Worm (Caenorhabditis elegans): ENCODE measurements around the gene T24D8.6.

The T24D8.6 gene

DNA sequence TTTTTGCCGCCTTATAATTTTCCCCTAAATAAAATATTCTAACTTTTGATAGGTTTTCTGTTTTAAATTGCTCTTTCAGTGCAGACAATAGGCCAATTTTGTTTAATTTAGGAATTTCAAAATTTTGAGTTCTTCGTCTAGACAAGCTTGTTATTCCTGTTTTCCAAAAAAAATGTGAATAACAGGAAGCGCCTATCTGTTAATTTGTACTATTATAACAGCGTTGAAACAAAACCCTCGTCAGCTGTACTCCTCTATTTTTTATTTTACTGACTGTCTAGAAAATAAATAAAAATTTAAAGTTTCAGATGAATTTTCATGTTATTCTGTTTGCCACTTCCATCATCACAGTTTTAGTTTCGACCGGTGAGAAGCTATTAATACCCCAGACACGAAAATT is 15.5 kb upstream of the T24D8.6 start, which contains the start of gene F47G3.4:
Gene F47G3.4 (plus strand): TSS at position 301 of the 400 bp plus-strand sequence.
- TF ChIP-seq tab-1 (GFP tag; IDR thresholded peaks at IDR 0.05) (no peak), T22C8.4 (GFP tag; IDR thresholded peaks at IDR 0.05) (no peak), ref-1 (GFP tag; conservative IDR thresholded peaks at IDR 0.05) (no peak)

DNA sequence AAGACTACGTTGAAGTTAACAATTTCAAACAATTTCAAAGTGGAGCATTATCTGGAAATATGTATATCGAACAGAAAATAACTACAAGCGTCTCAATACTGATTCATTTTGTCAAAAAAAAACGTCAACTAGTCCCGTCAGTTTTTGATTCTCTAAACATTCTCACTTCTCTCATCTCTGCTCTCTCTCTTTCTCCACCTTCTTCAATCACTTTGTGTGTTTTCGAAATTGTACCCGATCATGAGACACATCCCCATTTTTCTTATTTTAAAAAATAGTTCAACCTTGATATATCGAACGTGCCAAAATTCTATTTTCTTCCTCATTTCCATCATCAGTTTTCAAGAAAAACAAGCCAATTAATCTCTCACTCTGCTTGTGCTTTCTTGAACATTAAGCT is 15.0 kb upstream of the T24D8.6 start:
- TF ChIP-seq ztf-29 (GFP tag; IDR thresholded peaks at IDR 0.05) = no peak
- no peak for TF ChIP-seq flt-1 (GFP tag; IDR thresholded peaks at IDR 0.05)
- TF ChIP-seq tab-1 (GFP tag; IDR thresholded peaks at IDR 0.05) = no peak
- no peak for TF ChIP-seq T22C8.4 (GFP tag; IDR thresholded peaks at IDR 0.05)
- no peak for TF ChIP-seq ref-1 (GFP tag; conservative IDR thresholded peaks at IDR 0.05)
- TF ChIP-seq klf-2 (GFP tag; conservative IDR thresholded peaks at IDR 0.05) = no peak
- no peak for TF ChIP-seq ztf-23 (GFP tag; IDR thresholded peaks at IDR 0.05)
- TF ChIP-seq cog-1 (tag; optimal IDR thresholded peaks at IDR 0.05) = no peak
- TF ChIP-seq med-1 (GFP tag; optimal IDR thresholded peaks at IDR 0.05; ENCODE audit: insufficient read depth) = no peak

DNA sequence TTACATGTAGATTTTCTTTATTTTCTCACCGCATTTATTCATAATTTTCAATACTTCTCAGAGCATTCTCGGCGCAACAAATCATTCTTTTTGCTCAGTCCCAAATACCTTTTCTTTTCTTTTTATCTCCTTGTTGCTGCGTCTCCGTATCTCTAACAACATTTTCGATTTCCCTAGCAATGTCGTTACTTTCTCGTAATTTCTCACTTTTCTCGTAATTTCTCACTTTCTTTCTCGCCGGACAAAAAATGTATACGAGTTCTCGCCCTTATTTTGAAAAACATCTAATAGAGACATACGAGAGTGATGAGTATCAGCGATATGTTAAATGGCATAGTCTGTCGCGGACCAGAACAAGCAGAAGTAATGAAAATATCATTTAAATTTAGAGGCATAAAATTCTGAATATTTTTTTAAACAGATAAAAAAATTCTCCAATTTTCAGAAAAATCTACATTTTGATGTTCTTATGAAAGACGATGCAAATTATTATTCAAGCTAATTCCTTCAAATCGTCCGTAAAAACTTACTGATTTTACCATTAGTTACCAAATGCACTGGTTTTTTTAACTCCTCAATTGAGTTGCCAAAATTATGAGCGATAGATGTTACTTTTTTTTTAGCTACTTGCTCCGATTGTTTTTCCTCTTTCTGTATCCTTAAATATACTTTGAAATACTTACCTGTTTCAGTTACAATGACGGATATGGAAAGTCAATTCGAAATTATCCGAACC is 9.7 kb upstream of the T24D8.6 start, which contains the start of gene F47G3.3:
Gene F47G3.3 (plus strand): TSS at position 686 of the 736 bp plus-strand sequence.
- no peak for TF ChIP-seq cog-1 (tag; optimal IDR thresholded peaks at IDR 0.05)
- no peak for TF ChIP-seq klf-2 (GFP tag; conservative IDR thresholded peaks at IDR 0.05)
- TF ChIP-seq ztf-29 (GFP tag; IDR thresholded peaks at IDR 0.05) = no peak
- TF ChIP-seq T22C8.4 (GFP tag; IDR thresholded peaks at IDR 0.05) = no peak
- no peak for TF ChIP-seq ztf-23 (GFP tag; IDR thresholded peaks at IDR 0.05)
- no peak for TF ChIP-seq flt-1 (GFP tag; IDR thresholded peaks at IDR 0.05)
- TF ChIP-seq med-1 (GFP tag; optimal IDR thresholded peaks at IDR 0.05; ENCODE audit: insufficient read depth) = no peak
- TF ChIP-seq ref-1 (GFP tag; conservative IDR thresholded peaks at IDR 0.05) = no peak
- no peak for TF ChIP-seq tab-1 (GFP tag; IDR thresholded peaks at IDR 0.05)

DNA sequence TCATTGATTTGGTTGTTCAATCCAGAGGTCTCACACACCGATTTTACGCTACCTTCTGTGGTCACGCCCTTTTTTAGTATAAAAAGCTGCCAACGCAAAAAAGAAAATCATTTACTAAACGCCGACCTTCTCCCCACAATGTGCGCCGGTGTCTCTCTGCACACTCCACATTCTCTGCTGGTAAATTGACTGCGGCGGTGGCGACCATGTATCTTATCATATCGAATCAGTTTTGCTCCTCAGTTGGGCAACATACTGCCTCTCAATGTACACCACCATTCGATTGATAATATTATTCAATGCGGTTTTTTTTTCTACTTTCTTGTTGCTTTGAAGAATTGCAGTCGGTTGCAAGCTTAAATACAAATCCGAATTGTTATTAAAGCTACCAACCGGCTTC is 6.3 kb upstream of the T24D8.6 start:
- no peak for TF ChIP-seq T22C8.4 (GFP tag; IDR thresholded peaks at IDR 0.05)
- no peak for TF ChIP-seq flt-1 (GFP tag; IDR thresholded peaks at IDR 0.05)
- TF ChIP-seq ztf-23 (GFP tag; IDR thresholded peaks at IDR 0.05) = no peak
- TF ChIP-seq tab-1 (GFP tag; IDR thresholded peaks at IDR 0.05) = no peak
- no peak for TF ChIP-seq med-1 (GFP tag; optimal IDR thresholded peaks at IDR 0.05; ENCODE audit: insufficient read depth)
- TF ChIP-seq ztf-29 (GFP tag; IDR thresholded peaks at IDR 0.05) = no peak
- no peak for TF ChIP-seq klf-2 (GFP tag; conservative IDR thresholded peaks at IDR 0.05)
- TF ChIP-seq ref-1 (GFP tag; conservative IDR thresholded peaks at IDR 0.05) = no peak
- TF ChIP-seq cog-1 (tag; optimal IDR thresholded peaks at IDR 0.05) = no peak

DNA sequence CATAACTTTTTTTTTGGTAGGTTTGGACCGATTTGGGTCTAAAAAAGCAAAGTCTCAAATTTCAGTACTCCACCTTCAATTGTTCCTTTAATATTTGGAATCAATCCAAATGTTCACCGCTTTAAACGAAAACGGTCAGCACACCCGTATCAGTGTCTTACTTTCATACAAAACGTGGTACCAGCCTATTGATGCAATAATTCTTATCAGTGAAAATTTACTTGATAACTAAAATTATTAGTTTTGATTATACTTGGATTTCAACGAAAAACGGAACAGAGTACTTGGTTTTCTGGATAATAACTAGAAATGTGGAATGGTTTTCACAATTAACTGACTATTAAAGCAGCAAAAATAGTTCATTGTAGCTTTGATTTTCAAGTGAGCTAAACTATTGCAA is 4.9 kb upstream of the T24D8.6 start:
- TF ChIP-seq flt-1 (GFP tag; IDR thresholded peaks at IDR 0.05) = no peak
- no peak for TF ChIP-seq ref-1 (GFP tag; conservative IDR thresholded peaks at IDR 0.05)
- no peak for TF ChIP-seq med-1 (GFP tag; optimal IDR thresholded peaks at IDR 0.05; ENCODE audit: insufficient read depth)
- TF ChIP-seq ztf-23 (GFP tag; IDR thresholded peaks at IDR 0.05) = no peak
- TF ChIP-seq tab-1 (GFP tag; IDR thresholded peaks at IDR 0.05) = no peak
- no peak for TF ChIP-seq T22C8.4 (GFP tag; IDR thresholded peaks at IDR 0.05)
- no peak for TF ChIP-seq cog-1 (tag; optimal IDR thresholded peaks at IDR 0.05)
- no peak for TF ChIP-seq klf-2 (GFP tag; conservative IDR thresholded peaks at IDR 0.05)
- TF ChIP-seq ztf-29 (GFP tag; IDR thresholded peaks at IDR 0.05) = no peak

DNA sequence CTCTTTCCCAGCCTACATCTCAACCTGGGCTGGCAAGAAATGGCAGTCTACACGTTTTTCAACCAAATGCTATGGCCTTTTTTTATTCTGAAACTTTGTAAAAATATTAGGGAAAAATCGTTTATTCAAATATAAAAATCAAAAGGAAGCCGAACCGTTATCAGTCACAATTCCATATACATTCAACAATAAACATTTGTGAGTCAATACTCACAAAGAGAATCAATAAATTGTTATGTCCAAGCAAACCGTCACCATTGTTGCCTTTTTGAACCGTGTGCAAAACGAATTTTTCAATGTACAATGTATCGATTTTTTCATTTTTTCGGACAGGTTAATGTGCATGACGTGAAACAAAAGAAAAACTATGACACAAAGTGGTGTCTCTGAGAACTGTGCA is 3.3 kb upstream of the T24D8.6 start:
- no peak for TF ChIP-seq T22C8.4 (GFP tag; IDR thresholded peaks at IDR 0.05)
- TF ChIP-seq ztf-29 (GFP tag; IDR thresholded peaks at IDR 0.05) = no peak
- TF ChIP-seq klf-2 (GFP tag; conservative IDR thresholded peaks at IDR 0.05) = no peak
- no peak for TF ChIP-seq ref-1 (GFP tag; conservative IDR thresholded peaks at IDR 0.05)
- TF ChIP-seq cog-1 (tag; optimal IDR thresholded peaks at IDR 0.05) = no peak
- TF ChIP-seq flt-1 (GFP tag; IDR thresholded peaks at IDR 0.05) = no peak
- TF ChIP-seq ztf-23 (GFP tag; IDR thresholded peaks at IDR 0.05) = no peak
- TF ChIP-seq med-1 (GFP tag; optimal IDR thresholded peaks at IDR 0.05; ENCODE audit: insufficient read depth) = no peak
- no peak for TF ChIP-seq tab-1 (GFP tag; IDR thresholded peaks at IDR 0.05)

DNA sequence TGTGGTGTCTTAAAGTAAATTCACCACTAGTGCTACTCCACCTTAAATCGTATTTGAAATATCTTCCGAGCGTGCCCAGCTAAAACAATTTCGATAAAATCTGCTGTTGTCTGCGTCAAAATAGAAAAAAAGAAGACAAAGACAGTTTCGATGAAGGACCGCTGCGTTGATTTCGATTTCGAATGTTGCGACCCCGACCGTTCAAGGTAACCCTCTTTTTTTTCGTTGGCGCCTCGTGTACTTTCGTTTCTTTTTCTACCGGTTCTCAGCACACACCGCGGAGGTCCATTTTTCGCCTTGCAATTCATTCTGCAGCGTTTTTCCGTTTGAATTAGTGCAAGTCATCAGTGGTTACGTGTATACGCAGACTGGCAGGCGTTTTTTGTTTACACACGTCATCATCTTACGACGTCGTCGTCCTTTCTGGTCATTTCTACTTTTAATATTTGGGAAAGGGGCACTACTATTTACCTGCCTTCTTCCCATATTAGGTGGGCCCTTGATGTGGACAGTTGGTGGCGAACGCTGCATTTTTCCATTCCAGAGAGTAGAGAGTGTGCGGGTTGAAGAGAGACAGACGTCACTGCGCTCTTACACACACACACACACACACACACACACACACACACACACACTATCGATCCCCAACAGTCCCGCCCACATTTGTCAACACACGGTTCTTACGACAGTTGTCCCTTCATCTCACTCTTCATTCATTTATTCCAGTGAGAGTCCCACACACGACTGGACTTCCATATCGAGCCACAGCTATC is 2.4 kb upstream of the T24D8.6 start:
- TF ChIP-seq T22C8.4 (GFP tag; IDR thresholded peaks at IDR 0.05) (peak; percentile 17; the same call in 1 of the 2 replicates), cog-1 (tag; optimal IDR thresholded peaks at IDR 0.05) (peak; percentile 8), ztf-29 (GFP tag; IDR thresholded peaks at IDR 0.05) (no peak)

DNA sequence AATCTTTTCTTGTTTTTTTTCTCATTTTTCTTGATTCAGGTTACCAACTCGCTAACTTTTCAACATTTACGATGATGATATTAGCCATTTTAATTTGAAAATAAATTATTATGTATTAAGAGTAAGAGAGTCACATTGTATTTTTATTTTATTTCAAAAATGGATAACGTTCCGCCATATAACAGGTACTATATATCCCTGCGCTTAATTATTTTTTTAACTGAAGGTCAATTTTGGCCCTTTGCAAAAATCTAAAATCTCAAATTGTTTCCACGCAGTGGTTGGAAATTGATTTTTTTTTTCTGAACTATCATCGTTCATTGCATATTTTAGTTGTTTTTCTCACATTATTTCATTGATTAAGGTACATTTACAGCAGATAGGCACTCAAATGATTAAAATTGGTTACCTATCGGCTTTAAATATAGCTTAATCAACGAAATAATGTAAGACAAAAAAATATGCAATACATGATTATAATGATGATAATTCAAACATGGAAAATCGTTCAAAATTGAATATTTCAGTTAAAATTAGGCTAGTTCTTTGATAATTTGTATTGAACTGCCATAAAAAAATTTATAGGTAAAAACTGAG is 989 bp downstream of the T24D8.6 start:
- TF ChIP-seq ztf-23 (GFP tag; IDR thresholded peaks at IDR 0.05) (no peak), klf-2 (GFP tag; conservative IDR thresholded peaks at IDR 0.05) (no peak), ztf-29 (GFP tag; IDR thresholded peaks at IDR 0.05) (no peak), flt-1 (GFP tag; IDR thresholded peaks at IDR 0.05) (no peak), cog-1 (tag; optimal IDR thresholded peaks at IDR 0.05) (no peak), med-1 (GFP tag; optimal IDR thresholded peaks at IDR 0.05; ENCODE audit: insufficient read depth) (no peak), ref-1 (GFP tag; conservative IDR thresholded peaks at IDR 0.05) (no peak), T22C8.4 (GFP tag; IDR thresholded peaks at IDR 0.05) (no peak), tab-1 (GFP tag; IDR thresholded peaks at IDR 0.05) (no peak)

DNA sequence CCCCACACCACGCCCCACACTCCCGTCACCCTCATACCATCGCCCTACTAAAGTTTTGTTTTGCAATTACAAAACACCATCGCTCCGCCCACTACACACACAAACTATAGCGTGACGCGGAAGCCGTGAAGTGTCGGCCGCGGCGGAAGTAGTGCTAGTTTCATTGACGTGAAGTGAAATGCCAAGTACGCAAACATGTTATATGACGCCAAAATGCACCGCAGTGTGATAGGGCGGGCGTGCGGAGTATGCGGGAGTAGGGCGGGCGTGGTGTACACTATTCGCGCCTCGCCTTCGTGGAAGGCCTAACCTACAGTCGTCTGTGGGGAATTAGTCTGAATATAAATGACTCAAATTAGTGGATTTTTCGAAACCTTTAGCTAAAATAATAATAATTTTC is 2.9 kb downstream of the T24D8.6 start:
- TF ChIP-seq flt-1 (GFP tag; IDR thresholded peaks at IDR 0.05) (0 out of 2 replicates have a peak, but pooled peaks have one; percentile 15), tab-1 (GFP tag; IDR thresholded peaks at IDR 0.05) (no peak)
